Worm (Caenorhabditis elegans) whole organism, L4 larva: ENCODE measurements around the gene icl-1.

ENCODE experiments used
- T26A8.4 ChIP-seq: fragments of 200-800 bp; sonication (Bioruptor generic); IDR thresholded peaks from 2 replicates; pipeline ENCODE4 v1.3.6; 2022; ENCODE audit warnings: missing genetic modification characterization, missing compliant biosample characterization
- Y48G9A.11 ChIP-seq: fragments of 200-800 bp; sonication (Bioruptor generic); IDR thresholded peaks from 2 replicates; pipeline ENCODE4 v1.3.6; 2022; ENCODE audit warnings: missing genetic modification reagents, missing genetic modification characterization, missing compliant biosample characterization
- aly-2 ChIP-seq: sonication (generic microtip); optimal IDR thresholded peaks from 2 replicates; lab custom pipeline; 2018; ENCODE audit warnings: missing biosample characterization, missing genetic modification characterization
- fkh-10 ChIP-seq: fragments of 150-350 bp; optimal IDR thresholded peaks from 2 replicates; lab custom pipeline; 2014; ENCODE audit warnings: missing biosample characterization, missing genetic modification reagents, missing genetic modification characterization
- fos-1 ChIP-seq: fragments of 150-350 bp; optimal IDR thresholded peaks from 2 replicates; lab custom pipeline; 2014; ENCODE audit warnings: missing biosample characterization, missing genetic modification characterization
- lin-13 ChIP-seq: fragments of 150-350 bp; optimal IDR thresholded peaks from 2 replicates; lab custom pipeline; 2014; ENCODE audit warnings: missing biosample characterization, missing genetic modification reagents, missing genetic modification characterization
- lin-39 ChIP-seq: fragments of 150-350 bp; optimal IDR thresholded peaks from 2 replicates; lab custom pipeline; 2014; ENCODE audit warnings: missing biosample characterization, missing genetic modification reagents, missing genetic modification characterization
- lsy-2 ChIP-seq, 2 experiments: fragments of 150-350 bp in 1 of 2; sonication (generic microtip) in 1 of 2; optimal IDR thresholded peaks; 2 replicates each; lab custom pipeline; 2014 to 2017; ENCODE audit warnings: missing biosample characterization in 2 of 2, missing genetic modification characterization in 2 of 2
- nhr-25 ChIP-seq: sonication (generic microtip); optimal IDR thresholded peaks from 2 replicates; lab custom pipeline; 2017; ENCODE audit warnings: missing genetic modification characterization, mild to moderate bottlenecking, missing compliant biosample characterization, antibody characterized with exemption, moderate library complexity, borderline replicate concordance; ENCODE audit not compliant: insufficient read depth
- nhr-28 ChIP-seq: fragments of 150-350 bp; optimal IDR thresholded peaks from 2 replicates; lab custom pipeline; 2014; ENCODE audit warnings: missing biosample characterization, missing genetic modification characterization
- nhr-6 ChIP-seq: fragments of 150-350 bp; optimal IDR thresholded peaks from 2 replicates; lab custom pipeline; 2014; ENCODE audit warnings: missing biosample characterization, missing genetic modification characterization
- nhr-76 ChIP-seq: fragments of 150-350 bp; optimal IDR thresholded peaks from 2 replicates; lab custom pipeline; 2014; ENCODE audit warnings: missing biosample characterization, missing genetic modification characterization
- tra-1 ChIP-seq: fragments of 200-800 bp; sonication (Bioruptor generic); IDR thresholded peaks from 2 replicates; pipeline ENCODE4 v1.3.6; 2022; ENCODE audit warnings: missing genetic modification reagents, missing genetic modification characterization, missing compliant biosample characterization

- TF ChIP-seq tra-1 = no peak
- TF ChIP-seq nhr-25 (tag; lab: Kevin White, UChicago) = no peak
- TF ChIP-seq lin-39 (tag; lab: Kevin White, UChicago) = no peak
- no peak for TF ChIP-seq nhr-76 (tag; lab: Kevin White, UChicago)
- no peak for TF ChIP-seq aly-2
- no peak for TF ChIP-seq Y48G9A.11 (GFP tag; lab: Robert Waterston, UW)
- TF ChIP-seq fos-1 (tag; lab: Kevin White, UChicago) = no peak
- TF ChIP-seq lsy-2 (tag; optimal IDR thresholded peaks at IDR 0.05; lab: Kevin White, UChicago) = peak in 1 of 2 experiments; percentile 20
- TF ChIP-seq lin-13 (GFP tag; lab: Kevin White, UChicago) = no peak
- peak; percentile 49 for TF ChIP-seq nhr-6
- TF ChIP-seq T26A8.4 = peak; percentile 5
- no peak for TF ChIP-seq nhr-28
- TF ChIP-seq fkh-10 (GFP tag; lab: Kevin White, UChicago) = no peak
Observed at ce11 chrV:724946-725806, 2.6 kb downstream of the icl-1 start.
